Worm (Caenorhabditis elegans) whole organism, mixed stage, embryonic: ENCODE measurements around the gene T01B6.1.

Source experiments
- M03D4.4 ChIP-seq: sonication (generic microtip); optimal IDR thresholded peaks from 2 replicates; lab custom pipeline; 2017; ENCODE audit warnings: mild to moderate bottlenecking, missing genetic modification characterization, missing compliant biosample characterization
- bed-3 ChIP-seq: fragments of 200-800 bp; sonication (Bioruptor generic); optimal IDR thresholded peaks from 3 replicates; lab custom pipeline; 2018; ENCODE audit warnings: mild to moderate bottlenecking, missing genetic modification characterization, moderate library complexity, missing compliant biosample characterization
- blmp-1 ChIP-seq: fragments of 150-350 bp; optimal IDR thresholded peaks from 2 replicates; lab custom pipeline; 2014; ENCODE audit warnings: missing biosample characterization, missing genetic modification characterization
- ceh-39 ChIP-seq: fragments of 150-350 bp; optimal IDR thresholded peaks from 2 replicates; lab custom pipeline; 2014; ENCODE audit warnings: missing biosample characterization, missing genetic modification characterization
- ceh-43 ChIP-seq: fragments of 200-800 bp; sonication (Bioruptor generic); optimal IDR thresholded peaks from 2 replicates; lab custom pipeline; 2018; ENCODE audit warnings: mild to moderate bottlenecking, missing genetic modification characterization, moderate library complexity, missing compliant biosample characterization
- ceh-83 ChIP-seq: fragments of 200-800 bp; sonication (Bioruptor generic); optimal IDR thresholded peaks from 2 replicates; lab custom pipeline; 2018; ENCODE audit warnings: mild to moderate bottlenecking, missing genetic modification characterization, missing compliant biosample characterization
- ces-1 ChIP-seq: fragments of 150-350 bp; optimal IDR thresholded peaks from 2 replicates; lab custom pipeline; 2014; ENCODE audit warnings: missing biosample characterization, missing genetic modification reagents, missing genetic modification characterization
- drap-1 ChIP-seq: fragments of 200-800 bp; sonication (Bioruptor generic); optimal IDR thresholded peaks from 3 replicates; lab custom pipeline; 2018; ENCODE audit warnings: mild to moderate bottlenecking, missing genetic modification characterization, missing compliant biosample characterization
- elt-1 ChIP-seq: sonication (generic microtip); optimal IDR thresholded peaks from 2 replicates; lab custom pipeline; 2017; ENCODE audit warnings: missing genetic modification characterization, mild to moderate bottlenecking, missing compliant biosample characterization, antibody characterized with exemption, moderate library complexity, borderline replicate concordance; ENCODE audit not compliant: insufficient read depth
- elt-3 ChIP-seq: fragments of 150-350 bp; optimal IDR thresholded peaks from 2 replicates; lab custom pipeline; 2014; ENCODE audit warnings: missing biosample characterization, missing genetic modification characterization
- flh-1 ChIP-seq: fragments of 200-800 bp; sonication (Bioruptor generic); optimal IDR thresholded peaks from 2 replicates; lab custom pipeline; 2018; ENCODE audit warnings: mild to moderate bottlenecking, missing genetic modification characterization, moderate library complexity, missing compliant biosample characterization
- ham-2 ChIP-seq: fragments of 200-800 bp; sonication (Bioruptor generic); optimal IDR thresholded peaks from 2 replicates; lab custom pipeline; 2018; ENCODE audit warnings: mild to moderate bottlenecking, missing genetic modification characterization, missing compliant biosample characterization
- hlh-1 ChIP-seq: fragments of 150-350 bp; optimal IDR thresholded peaks from 2 replicates; lab custom pipeline; 2014; ENCODE audit warnings: missing biosample characterization, missing genetic modification reagents, missing genetic modification characterization
- lin-13 ChIP-seq: fragments of 150-350 bp; optimal IDR thresholded peaks from 2 replicates; lab custom pipeline; 2014; ENCODE audit warnings: missing biosample characterization, missing genetic modification characterization
- lsy-2 ChIP-seq: fragments of 150-350 bp; optimal IDR thresholded peaks from 2 replicates; lab custom pipeline; 2014; ENCODE audit warnings: missing biosample characterization, missing genetic modification characterization
- mep-1 ChIP-seq: fragments of 150-350 bp; optimal IDR thresholded peaks from 2 replicates; lab custom pipeline; 2017; ENCODE audit warnings: missing biosample characterization, missing genetic modification reagents, missing genetic modification characterization, inconsistent platforms
- nhr-12 ChIP-seq: fragments of 150-350 bp; optimal IDR thresholded peaks from 2 replicates; lab custom pipeline; 2014; ENCODE audit warnings: missing biosample characterization, missing genetic modification characterization
- nhr-2 ChIP-seq: fragments of 150-350 bp; optimal IDR thresholded peaks from 2 replicates; lab custom pipeline; 2014; ENCODE audit warnings: missing biosample characterization, missing genetic modification characterization
- nhr-237 ChIP-seq: fragments of 150-350 bp; optimal IDR thresholded peaks from 2 replicates; lab custom pipeline; 2014; ENCODE audit warnings: missing biosample characterization, missing genetic modification characterization
- nhr-28 ChIP-seq: fragments of 150-350 bp; optimal IDR thresholded peaks from 2 replicates; lab custom pipeline; 2014; ENCODE audit warnings: missing biosample characterization, missing genetic modification characterization
- sem-2 ChIP-seq: fragments of 200-800 bp; sonication (Bioruptor generic); optimal IDR thresholded peaks from 2 replicates; lab custom pipeline; 2018; ENCODE audit warnings: mild to moderate bottlenecking, missing genetic modification characterization, missing compliant biosample characterization
- snpc-4 ChIP-seq: fragments of 150-350 bp; optimal IDR thresholded peaks from 2 replicates; lab custom pipeline; 2014; ENCODE audit warnings: missing biosample characterization, missing genetic modification characterization
- sptf-1 ChIP-seq: sonication (generic microtip); optimal IDR thresholded peaks from 2 replicates; lab custom pipeline; 2017; ENCODE audit warnings: mild to moderate bottlenecking, missing genetic modification characterization, moderate library complexity, missing compliant biosample characterization
- tbx-8 ChIP-seq: fragments of 200-800 bp; sonication (Bioruptor generic); optimal IDR thresholded peaks from 2 replicates; lab custom pipeline; 2018; ENCODE audit warnings: mild to moderate bottlenecking, missing genetic modification characterization, moderate library complexity, missing compliant biosample characterization
- unc-120 ChIP-seq: sonication (generic microtip); optimal IDR thresholded peaks from 2 replicates; lab custom pipeline; 2017; ENCODE audit warnings: missing genetic modification characterization, missing compliant biosample characterization; ENCODE audit not compliant: poor library complexity, severe bottlenecking
- unc-39 ChIP-seq: fragments of 150-350 bp; optimal IDR thresholded peaks from 2 replicates; lab custom pipeline; 2014; ENCODE audit warnings: missing biosample characterization, missing genetic modification characterization
- unc-62 ChIP-seq: fragments of 150-350 bp; optimal IDR thresholded peaks from 2 replicates; lab custom pipeline; 2014; ENCODE audit warnings: missing biosample characterization, missing genetic modification reagents, missing genetic modification characterization
- zip-8 ChIP-seq: fragments of 150-350 bp; optimal IDR thresholded peaks from 2 replicates; lab custom pipeline; 2014; ENCODE audit warnings: missing biosample characterization, missing genetic modification characterization
- ztf-11 ChIP-seq: fragments of 150-350 bp; optimal IDR thresholded peaks from 2 replicates; lab custom pipeline; 2014; ENCODE audit warnings: missing biosample characterization, missing genetic modification characterization

The T01B6.1 gene

ce11 chrX:2347962-2348361 lies 12.5 kb downstream of the T01B6.1 start:
- TF ChIP-seq nhr-237 (tag; lab: Kevin White, UChicago), result no peak
- no peak for TF ChIP-seq unc-39 (tag; lab: Kevin White, UChicago)
- TF ChIP-seq hlh-1, result no peak
- no peak for TF ChIP-seq ces-1 (GFP tag; lab: Kevin White, UChicago)
- TF ChIP-seq unc-62, result peak; percentile 80
- no peak for TF ChIP-seq elt-1 (tag; lab: Kevin White, UChicago)
- TF ChIP-seq sptf-1 (tag; lab: Kevin White, UChicago), result no peak
- TF ChIP-seq mep-1 (tag; lab: Kevin White, UChicago), result no peak
- no peak for TF ChIP-seq M03D4.4
- peak; percentile 16 for TF ChIP-seq unc-120 (tag; lab: Kevin White, UChicago)
- TF ChIP-seq nhr-2 (tag; lab: Kevin White, UChicago), result no peak
- no peak for TF ChIP-seq ceh-43 (GFP tag; lab: Kevin White, UChicago)
- no peak for TF ChIP-seq flh-1 (GFP tag; lab: Kevin White, UChicago)

- no peak for TF ChIP-seq blmp-1 (tag; lab: Kevin White, UChicago)
- TF ChIP-seq snpc-4, result no peak
- no peak for TF ChIP-seq ztf-11 (tag; lab: Kevin White, UChicago)
- no peak for TF ChIP-seq nhr-237 (tag; lab: Kevin White, UChicago)
- no peak for TF ChIP-seq sem-2 (GFP tag; lab: Kevin White, UChicago)
- TF ChIP-seq elt-1 (tag; lab: Kevin White, UChicago), result no peak
- no peak for TF ChIP-seq ces-1 (GFP tag; lab: Kevin White, UChicago)
- no peak for TF ChIP-seq unc-120 (tag; lab: Kevin White, UChicago)
- TF ChIP-seq ceh-43 (GFP tag; lab: Kevin White, UChicago), result no peak
- TF ChIP-seq nhr-28 (tag; lab: Kevin White, UChicago), result no peak
- TF ChIP-seq mep-1 (tag; lab: Kevin White, UChicago), result no peak
Observed at ce11 chrX:2352929-2353328, 17.4 kb downstream of the T01B6.1 start.

- TF ChIP-seq ces-1 (GFP tag; lab: Kevin White, UChicago), result no peak
- no peak for TF ChIP-seq ztf-11 (tag; lab: Kevin White, UChicago)
- no peak for TF ChIP-seq elt-3 (tag; lab: Kevin White, UChicago)
- no peak for TF ChIP-seq unc-62
- TF ChIP-seq M03D4.4, result no peak
- TF ChIP-seq lin-13 (tag; lab: Kevin White, UChicago), result no peak
- no peak for TF ChIP-seq sptf-1 (tag; lab: Kevin White, UChicago)
- no peak for TF ChIP-seq sem-2 (GFP tag; lab: Kevin White, UChicago)
- TF ChIP-seq mep-1 (tag; lab: Kevin White, UChicago), result no peak
- no peak for TF ChIP-seq tbx-8 (GFP tag; lab: Kevin White, UChicago)
- TF ChIP-seq ham-2 (GFP tag; lab: Kevin White, UChicago), result no peak
- no peak for TF ChIP-seq unc-120 (tag; lab: Kevin White, UChicago)
- TF ChIP-seq nhr-12, result no peak
- no peak for TF ChIP-seq bed-3 (GFP tag; lab: Kevin White, UChicago)
Observed at ce11 chrX:2359797-2360196, 24.3 kb downstream of the T01B6.1 start, which contains the start of gene lgc-40. Gene lgc-40 (plus strand): TSS chrX:2360097.

- TF ChIP-seq elt-3 (tag; lab: Kevin White, UChicago), result no peak
- TF ChIP-seq ceh-83 (GFP tag; lab: Kevin White, UChicago), result no peak
- TF ChIP-seq lsy-2, result no peak
- no peak for TF ChIP-seq zip-8
- TF ChIP-seq ham-2 (GFP tag; lab: Kevin White, UChicago), result no peak
- TF ChIP-seq tbx-8 (GFP tag; lab: Kevin White, UChicago), result no peak
- no peak for TF ChIP-seq ceh-39 (tag; lab: Kevin White, UChicago)
- no peak for TF ChIP-seq nhr-28 (tag; lab: Kevin White, UChicago)
- TF ChIP-seq elt-1 (tag; lab: Kevin White, UChicago), result no peak
- no peak for TF ChIP-seq nhr-2 (tag; lab: Kevin White, UChicago)
- TF ChIP-seq bed-3 (GFP tag; lab: Kevin White, UChicago), result no peak
- no peak for TF ChIP-seq sem-2 (GFP tag; lab: Kevin White, UChicago)
Observed at ce11 chrX:2362872-2363271, 27.4 kb downstream of the T01B6.1 start.

- peak; percentile 61 for TF ChIP-seq nhr-237 (tag; lab: Kevin White, UChicago)
- TF ChIP-seq drap-1 (GFP tag; lab: Kevin White, UChicago), result no peak
Observed at ce11 chrX:2364703-2365299, 29.3 kb downstream of the T01B6.1 start.
